Worm (Caenorhabditis elegans) whole organism, L4 larva: ENCODE data around the gene mtm-5.

Experiments used
- D1046.2 ChIP-seq: fragments of 200-800 bp; sonication (Bioruptor generic); IDR thresholded peaks from 2 replicates; pipeline ENCODE4 v1.3.6; 2022; ENCODE audit warnings: missing genetic modification characterization, missing compliant biosample characterization
- F26F4.8 ChIP-seq: fragments of 200-800 bp; sonication (Bioruptor generic); conservative IDR thresholded peaks from 2 replicates; pipeline ENCODE4 v1.3.6; 2022; ENCODE audit warnings: missing genetic modification characterization, missing compliant biosample characterization
- F37D6.2 ChIP-seq: sonication (generic microtip); optimal IDR thresholded peaks from 2 replicates; lab custom pipeline; 2016; ENCODE audit warnings: mild to moderate bottlenecking, missing genetic modification characterization, missing compliant biosample characterization
- F44E2.7 ChIP-seq: fragments of 200-800 bp; sonication (Bioruptor generic); IDR thresholded peaks from 2 replicates; pipeline ENCODE4 v2.1.2; 2022; ENCODE audit warnings: missing genetic modification characterization, missing compliant biosample characterization
- F49E8.2 ChIP-seq: sonication (generic microtip); optimal IDR thresholded peaks from 2 replicates; lab custom pipeline; 2016; ENCODE audit warnings: missing compliant biosample characterization, mild to moderate bottlenecking, missing genetic modification characterization, borderline replicate concordance
- Y48G9A.11 ChIP-seq: fragments of 200-800 bp; sonication (Bioruptor generic); IDR thresholded peaks from 2 replicates; pipeline ENCODE4 v1.3.6; 2022; ENCODE audit warnings: missing genetic modification reagents, missing genetic modification characterization, missing compliant biosample characterization
- ama-1 ChIP-seq: fragments of 150-350 bp; optimal IDR thresholded peaks from 2 replicates; lab custom pipeline; 2014; ENCODE audit warnings: inconsistent platforms, mixed read lengths
- arid-1 ChIP-seq: fragments of 200-800 bp; sonication (Bioruptor generic); conservative IDR thresholded peaks from 2 replicates; pipeline ENCODE4 v1.3.6; 2022; ENCODE audit warnings: missing genetic modification reagents, missing genetic modification characterization, missing compliant biosample characterization
- ces-1 ChIP-seq: fragments of 150-350 bp; sonication (generic microtip); optimal IDR thresholded peaks from 4 replicates; lab custom pipeline; 2014; ENCODE audit warnings: missing biosample characterization, missing genetic modification reagents, missing genetic modification characterization
- cey-2 ChIP-seq: sonication (generic microtip); optimal IDR thresholded peaks from 3 replicates; lab custom pipeline; 2017; ENCODE audit warnings: missing genetic modification characterization, mild to moderate bottlenecking, missing compliant biosample characterization, antibody characterized with exemption, borderline replicate concordance; ENCODE audit not compliant: insufficient read depth
- daf-12 ChIP-seq: fragments of 150-350 bp; optimal IDR thresholded peaks from 2 replicates; lab custom pipeline; 2014; ENCODE audit warnings: missing biosample characterization, missing genetic modification reagents, missing genetic modification characterization
- daf-16 ChIP-seq, 3 experiments: sonication (generic microtip); optimal IDR thresholded peaks; 2 replicates each; lab custom pipeline; 2016 to 2017; ENCODE audit warnings: missing genetic modification characterization in 3 of 3, missing genetic modification reagents in 3 of 3, mild to moderate bottlenecking in 2 of 3, missing compliant biosample characterization in 2 of 3, missing biosample characterization in 1 of 3, moderate library complexity in 1 of 3
- daf-19 ChIP-seq: fragments of 200-800 bp; sonication (Bioruptor generic); conservative IDR thresholded peaks from 2 replicates; pipeline ENCODE4 v1.3.6; 2022; ENCODE audit warnings: missing genetic modification characterization, missing compliant biosample characterization
- dmd-6 ChIP-seq: fragments of 200-800 bp; sonication (Bioruptor generic); IDR thresholded peaks from 2 replicates; pipeline ENCODE4 v1.3.6; 2022; ENCODE audit warnings: missing genetic modification reagents, missing genetic modification characterization, missing compliant biosample characterization
- dmd-9 ChIP-seq: fragments of 200-800 bp; sonication (Bioruptor generic); IDR thresholded peaks from 2 replicates; pipeline ENCODE4 v1.3.6; 2022; ENCODE audit warnings: missing genetic modification reagents, missing genetic modification characterization, missing compliant biosample characterization
- duxl-1 ChIP-seq: sonication (generic microtip); optimal IDR thresholded peaks from 2 replicates; lab custom pipeline; 2016; ENCODE audit warnings: mild to moderate bottlenecking, missing genetic modification characterization, moderate library complexity, missing compliant biosample characterization; ENCODE audit not compliant: poor library complexity
- dve-1 ChIP-seq: sonication (generic microtip); optimal IDR thresholded peaks from 2 replicates; lab custom pipeline; 2017; ENCODE audit warnings: antibody characterized with exemption, mild to moderate bottlenecking, missing genetic modification characterization, missing compliant biosample characterization; ENCODE audit not compliant: insufficient read depth
- egl-27 ChIP-seq: sonication (generic microtip); optimal IDR thresholded peaks from 3 replicates; lab custom pipeline; 2017; ENCODE audit warnings: missing biosample characterization, missing genetic modification reagents, missing genetic modification characterization
- fkh-10 ChIP-seq: fragments of 150-350 bp; optimal IDR thresholded peaks from 2 replicates; lab custom pipeline; 2014; ENCODE audit warnings: missing biosample characterization, missing genetic modification reagents, missing genetic modification characterization
- fos-1 ChIP-seq: fragments of 150-350 bp; optimal IDR thresholded peaks from 2 replicates; lab custom pipeline; 2014; ENCODE audit warnings: missing biosample characterization, missing genetic modification characterization
- gei-8 ChIP-seq: fragments of 200-800 bp; sonication (Bioruptor generic); optimal IDR thresholded peaks from 2 replicates; lab custom pipeline; 2018; ENCODE audit warnings: mild to moderate bottlenecking, missing genetic modification characterization, missing compliant biosample characterization
- hlh-30 ChIP-seq: sonication (generic microtip); optimal IDR thresholded peaks from 2 replicates; lab custom pipeline; 2017; ENCODE audit warnings: antibody characterized with exemption, mild to moderate bottlenecking, missing genetic modification characterization, missing compliant biosample characterization; ENCODE audit not compliant: insufficient read depth
- hmg-1.1 ChIP-seq: fragments of 200-800 bp; sonication (Bioruptor generic); IDR thresholded peaks from 2 replicates; pipeline ENCODE4 v1.3.6; 2022; ENCODE audit warnings: missing genetic modification reagents, missing genetic modification characterization, missing compliant biosample characterization
- lin-15B ChIP-seq: fragments of 150-350 bp; sonication (generic microtip); optimal IDR thresholded peaks from 3 replicates; lab custom pipeline; 2014; ENCODE audit warnings: missing biosample characterization, missing genetic modification characterization
- lin-29 ChIP-seq: fragments of 200-800 bp; sonication (Bioruptor generic); IDR thresholded peaks from 2 replicates; pipeline ENCODE4 v1.3.6; 2022; ENCODE audit warnings: missing genetic modification reagents, missing genetic modification characterization, missing compliant biosample characterization
- lin-39 ChIP-seq: fragments of 150-350 bp; optimal IDR thresholded peaks from 2 replicates; lab custom pipeline; 2014; ENCODE audit warnings: missing biosample characterization, missing genetic modification reagents, missing genetic modification characterization
- lsy-2 ChIP-seq, 2 experiments: fragments of 150-350 bp in 1 of 2; sonication (generic microtip) in 1 of 2; optimal IDR thresholded peaks; 2 replicates each; lab custom pipeline; 2014 to 2017; ENCODE audit warnings: missing biosample characterization in 2 of 2, missing genetic modification characterization in 2 of 2
- madf-5 ChIP-seq, 2 experiments: fragments of 200-800 bp; sonication (Bioruptor generic); IDR thresholded peaks; 2 replicates each; pipeline ENCODE4 v1.3.6; 2022; ENCODE audit warnings: missing compliant biosample characterization in 2 of 2, missing genetic modification characterization in 2 of 2
- mes-2 ChIP-seq: sonication (generic microtip); optimal IDR thresholded peaks from 2 replicates; lab custom pipeline; 2016; ENCODE audit warnings: missing genotype, mild to moderate bottlenecking, missing genetic modification characterization, missing compliant biosample characterization; ENCODE audit not compliant: poor library complexity, severe bottlenecking
- mxl-2 ChIP-seq: fragments of 200-800 bp; sonication (Bioruptor generic); conservative IDR thresholded peaks from 2 replicates; pipeline ENCODE4 v1.3.6; 2022; ENCODE audit warnings: missing genetic modification reagents, missing genetic modification characterization, missing compliant biosample characterization
- nhr-10 ChIP-seq: fragments of 150-350 bp; optimal IDR thresholded peaks from 2 replicates; lab custom pipeline; 2014; ENCODE audit warnings: missing biosample characterization, missing genetic modification characterization
- nhr-102 ChIP-seq: sonication (generic microtip); optimal IDR thresholded peaks from 2 replicates; lab custom pipeline; 2016; ENCODE audit warnings: mild to moderate bottlenecking, missing genetic modification characterization, moderate library complexity, missing compliant biosample characterization
- nhr-11 ChIP-seq: fragments of 150-350 bp; optimal IDR thresholded peaks from 2 replicates; lab custom pipeline; 2014; ENCODE audit warnings: missing biosample characterization, missing genetic modification characterization
- nhr-111 ChIP-seq: fragments of 200-800 bp; sonication (Bioruptor generic); optimal IDR thresholded peaks from 2 replicates; lab custom pipeline; 2018; ENCODE audit warnings: mild to moderate bottlenecking, missing genetic modification characterization, missing compliant biosample characterization
- nhr-25 ChIP-seq: sonication (generic microtip); optimal IDR thresholded peaks from 2 replicates; lab custom pipeline; 2017; ENCODE audit warnings: missing genetic modification characterization, mild to moderate bottlenecking, missing compliant biosample characterization, antibody characterized with exemption, moderate library complexity, borderline replicate concordance; ENCODE audit not compliant: insufficient read depth
- nhr-48 ChIP-seq: sonication (generic microtip); optimal IDR thresholded peaks from 2 replicates; lab custom pipeline; 2016; ENCODE audit warnings: mild to moderate bottlenecking, missing genetic modification characterization, missing compliant biosample characterization
- nhr-6 ChIP-seq: fragments of 150-350 bp; optimal IDR thresholded peaks from 2 replicates; lab custom pipeline; 2014; ENCODE audit warnings: missing biosample characterization, missing genetic modification characterization
- pqm-1 ChIP-seq: sonication (generic microtip); optimal IDR thresholded peaks from 2 replicates; lab custom pipeline; 2017; ENCODE audit warnings: missing biosample characterization, missing genetic modification characterization
- rbr-2 ChIP-seq: sonication (generic microtip); optimal IDR thresholded peaks from 2 replicates; lab custom pipeline; 2016; ENCODE audit warnings: missing genotype, missing genetic modification characterization, missing compliant biosample characterization
- saeg-2 ChIP-seq: fragments of 200-800 bp; sonication (Bioruptor generic); IDR thresholded peaks from 2 replicates; pipeline ENCODE4 v1.3.6; 2022; ENCODE audit warnings: missing genetic modification reagents, missing genetic modification characterization, missing compliant biosample characterization
- set-16 ChIP-seq: fragments of 200-800 bp; sonication (Bioruptor generic); IDR thresholded peaks from 2 replicates; pipeline ENCODE4 v1.3.6; 2022; ENCODE audit warnings: missing genetic modification reagents, missing genetic modification characterization, missing compliant biosample characterization
- skn-1 ChIP-seq: fragments of 150-350 bp; optimal IDR thresholded peaks from 2 replicates; lab custom pipeline; 2014; ENCODE audit warnings: missing biosample characterization, missing genetic modification characterization
- snpc-1.2 ChIP-seq: fragments of 200-800 bp; sonication (Bioruptor generic); IDR thresholded peaks from 2 replicates; pipeline ENCODE4 v1.3.6; 2022; ENCODE audit warnings: missing genetic modification reagents, missing genetic modification characterization, missing compliant biosample characterization
- spr-3 ChIP-seq: fragments of 200-800 bp; sonication (Bioruptor generic); optimal IDR thresholded peaks from 2 replicates; lab custom pipeline; 2018; ENCODE audit warnings: mild to moderate bottlenecking, missing genetic modification characterization, missing compliant biosample characterization
- unc-62 ChIP-seq, 3 experiments: fragments of 150-350 bp in 1 of 3; sonication (generic microtip); optimal IDR thresholded peaks in 2 of 3; peaks in 1 of 3; 1 replicate in 1 of 3; 2 replicates in 2 of 3; lab custom pipeline; 2014 to 2017; ENCODE audit warnings: missing biosample characterization in 3 of 3, missing genetic modification characterization in 3 of 3, missing genetic modification reagents in 3 of 3, missing genotype in 1 of 3
- vab-7 ChIP-seq: fragments of 200-800 bp; sonication (Bioruptor generic); IDR thresholded peaks from 2 replicates; pipeline ENCODE4 v1.3.6; 2022; ENCODE audit warnings: missing genetic modification reagents, missing genetic modification characterization, missing compliant biosample characterization
- zag-1 ChIP-seq: fragments of 150-350 bp; optimal IDR thresholded peaks from 2 replicates; lab custom pipeline; 2014; ENCODE audit warnings: missing biosample characterization, missing genetic modification characterization
- zip-11 ChIP-seq: fragments of 200-800 bp; sonication (Bioruptor generic); IDR thresholded peaks from 2 replicates; pipeline ENCODE4 v1.3.6; 2022; ENCODE audit warnings: missing genetic modification characterization, missing compliant biosample characterization
- zip-2 ChIP-seq: fragments of 150-350 bp; optimal IDR thresholded peaks from 2 replicates; lab custom pipeline; 2014; ENCODE audit warnings: missing biosample characterization, missing genetic modification characterization
- ztf-11 ChIP-seq: fragments of 150-350 bp; optimal IDR thresholded peaks from 2 replicates; lab custom pipeline; 2014; ENCODE audit warnings: missing biosample characterization, missing genetic modification characterization

mtm-5 gene

DNA sequence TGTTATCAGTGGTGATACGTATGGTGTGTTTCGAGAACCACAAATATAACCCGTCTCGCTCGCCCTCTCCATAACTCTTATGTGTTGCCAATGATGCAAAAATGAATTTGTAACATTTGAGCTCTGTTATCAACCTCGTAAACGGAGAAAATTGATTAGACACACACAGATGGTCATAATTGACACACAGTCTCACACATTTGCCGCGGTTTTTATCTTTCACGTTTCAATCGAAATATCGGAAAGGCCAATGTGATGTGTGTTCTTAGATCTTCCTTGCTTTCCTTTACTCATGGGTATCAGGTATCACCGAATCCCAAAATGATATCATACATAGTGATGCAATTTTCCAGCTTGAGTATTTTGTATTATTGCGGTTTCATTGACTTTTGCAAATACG is 29.6 kb downstream of the mtm-5 start (continued):
- TF ChIP-seq nhr-48 (tag; lab: Kevin White, UChicago) (peak; percentile 43), nhr-25 (no peak), F37D6.2 (no peak), zip-2 (tag; lab: Kevin White, UChicago) (no peak), F44E2.7 (GFP tag; lab: Robert Waterston, UW) (no peak), nhr-111 (GFP tag; lab: Kevin White, UChicago) (no peak), pqm-1 (tag; lab: Kevin White, UChicago) (peak; percentile 96), ama-1 (lab: Kevin White, UChicago) (no peak), lsy-2 (tag; optimal IDR thresholded peaks at IDR 0.05; lab: Kevin White, UChicago) (peak in 1 of 2 experiments; percentile 45), zip-11 (GFP tag; lab: Robert Waterston, UW) (no peak), nhr-102 (tag; lab: Kevin White, UChicago) (peak; percentile 46), dmd-9 (no peak), fos-1 (tag; lab: Kevin White, UChicago) (no peak), daf-19 (GFP tag; lab: Robert Waterston, UW) (no peak), spr-3 (GFP tag; lab: Kevin White, UChicago) (no peak), hmg-1.1 (GFP tag; lab: Robert Waterston, UW) (no peak), lin-29 (no peak), saeg-2 (GFP tag; lab: Robert Waterston, UW) (no peak), vab-7 (GFP tag; lab: Robert Waterston, UW) (no peak), madf-5 (GFP tag; IDR thresholded peaks at IDR 0.05; lab: Robert Waterston, UW) (no peak), lin-39 (no peak), D1046.2 (no peak), Y48G9A.11 (GFP tag; lab: Robert Waterston, UW) (no peak), daf-12 (no peak), duxl-1 (no peak), F26F4.8 (no peak), daf-16 (GFP tag; optimal IDR thresholded peaks at IDR 0.05; lab: Kevin White, UChicago) (peak in 1 of 2 experiments; percentile 47), daf-16 (tag; optimal IDR thresholded peaks at IDR 0.05; lab: Kevin White, UChicago) (peak; percentile 97), skn-1 (no peak), dve-1 (tag; lab: Kevin White, UChicago) (peak; percentile 88), dmd-6 (peak; percentile 93), zag-1 (tag; lab: Kevin White, UChicago) (no peak), egl-27 (no peak), ztf-11 (tag; lab: Kevin White, UChicago) (no peak), unc-62 (GFP tag; optimal IDR thresholded peaks at IDR 0.05 in 1 of 2; lab: Kevin White, UChicago) (peak in 1 of 2 experiments; percentile 83), unc-62 (tag; optimal IDR thresholded peaks at IDR 0.05; lab: Kevin White, UChicago) (no peak), nhr-11 (tag; lab: Kevin White, UChicago) (no peak), fkh-10 (GFP tag; lab: Kevin White, UChicago) (no peak), lin-15B (no peak), mxl-2 (GFP tag; lab: Robert Waterston, UW) (no peak), gei-8 (GFP tag; lab: Kevin White, UChicago) (no peak), snpc-1.2 (GFP tag; lab: Robert Waterston, UW) (no peak), hlh-30 (peak; percentile 70), nhr-10 (tag; lab: Kevin White, UChicago) (peak; percentile 67), ces-1 (GFP tag; lab: Kevin White, UChicago) (no peak), cey-2 (tag; lab: Kevin White, UChicago) (no peak), arid-1 (GFP tag; lab: Robert Waterston, UW) (no peak), set-16 (GFP tag; lab: Robert Waterston, UW) (no peak), rbr-2 (no peak), nhr-6 (tag; lab: Kevin White, UChicago) (peak; percentile 2), mes-2 (tag; lab: Kevin White, UChicago) (peak; percentile 31), F49E8.2 (tag; lab: Kevin White, UChicago) (no peak)
